Worm (Caenorhabditis elegans): ENCODE data around the gene sre-35.

sre-35 gene

DNA sequence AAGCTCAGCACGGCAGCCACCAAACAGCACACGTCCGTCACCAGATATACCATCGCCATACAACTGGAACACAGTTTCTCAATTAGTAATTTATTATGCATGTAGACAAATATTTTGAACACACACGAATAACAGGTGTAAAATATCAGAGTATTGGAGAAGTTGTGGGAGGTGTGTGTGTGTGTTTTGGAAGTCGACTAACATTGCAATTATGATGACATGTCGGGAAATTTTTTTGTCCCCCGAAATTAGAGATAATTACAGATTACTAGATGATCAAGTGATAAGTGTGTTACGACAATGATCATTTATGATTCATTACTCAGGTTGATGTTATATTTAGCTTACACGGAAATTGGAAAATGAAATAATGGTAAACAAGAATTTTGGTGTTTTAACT, 22.9 kb downstream of the sre-35 start, which contains the start of gene Y57A10C.8:
TSS of gene Y57A10C.8 (minus strand) at position 101 of the 400 bp plus-strand sequence.
- TF ChIP-seq flt-1 (GFP tag; IDR thresholded peaks at IDR 0.05) (no peak), med-1 (GFP tag; optimal IDR thresholded peaks at IDR 0.05; ENCODE audit: insufficient read depth) (no peak), ref-1 (GFP tag; conservative IDR thresholded peaks at IDR 0.05) (no peak), cog-1 (tag; optimal IDR thresholded peaks at IDR 0.05) (no peak), klf-2 (GFP tag; conservative IDR thresholded peaks at IDR 0.05) (no peak), ztf-29 (GFP tag; IDR thresholded peaks at IDR 0.05) (no peak), ztf-23 (GFP tag; IDR thresholded peaks at IDR 0.05) (no peak), T22C8.4 (GFP tag; IDR thresholded peaks at IDR 0.05) (no peak), tab-1 (GFP tag; IDR thresholded peaks at IDR 0.05) (no peak)

DNA sequence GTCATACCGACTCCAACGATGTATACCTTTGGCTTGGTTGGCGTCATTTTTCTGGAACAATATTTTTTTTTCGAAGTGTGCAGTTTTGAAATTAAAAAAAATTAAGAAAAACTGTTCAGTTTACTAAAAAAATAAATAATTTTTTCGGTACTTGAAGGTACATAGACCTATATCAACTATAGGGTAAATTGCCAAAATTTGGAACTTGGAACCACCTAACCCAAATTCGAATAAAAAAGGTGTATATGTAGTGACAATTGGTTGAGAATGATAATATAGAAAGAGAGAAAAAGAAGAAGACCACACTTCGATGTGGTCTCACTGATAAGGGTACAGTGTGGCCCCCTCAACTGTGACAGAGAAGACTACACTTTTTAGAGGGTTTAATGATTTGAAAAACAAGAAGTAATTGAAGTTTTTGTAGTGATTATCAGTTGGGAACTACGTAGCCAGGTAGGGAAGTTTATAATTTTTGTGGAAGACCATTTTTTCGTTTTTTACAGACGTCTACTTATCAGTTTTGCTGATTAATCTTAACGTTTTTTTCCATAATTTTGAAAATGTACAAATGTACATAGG, 26.9 kb downstream of the sre-35 start, which contains the start of gene daf-22:
TSS of gene daf-22 (minus strand) at position 51 of the 579 bp plus-strand sequence.
- TF ChIP-seq tab-1 (GFP tag; IDR thresholded peaks at IDR 0.05) (no peak), flt-1 (GFP tag; IDR thresholded peaks at IDR 0.05) (no peak), klf-2 (GFP tag; conservative IDR thresholded peaks at IDR 0.05) (no peak), T22C8.4 (GFP tag; IDR thresholded peaks at IDR 0.05) (no peak), cog-1 (tag; optimal IDR thresholded peaks at IDR 0.05) (no peak), ztf-23 (GFP tag; IDR thresholded peaks at IDR 0.05) (no peak), med-1 (GFP tag; optimal IDR thresholded peaks at IDR 0.05; ENCODE audit: insufficient read depth) (no peak), ztf-29 (GFP tag; IDR thresholded peaks at IDR 0.05) (no peak), ref-1 (GFP tag; conservative IDR thresholded peaks at IDR 0.05) (no peak)

DNA sequence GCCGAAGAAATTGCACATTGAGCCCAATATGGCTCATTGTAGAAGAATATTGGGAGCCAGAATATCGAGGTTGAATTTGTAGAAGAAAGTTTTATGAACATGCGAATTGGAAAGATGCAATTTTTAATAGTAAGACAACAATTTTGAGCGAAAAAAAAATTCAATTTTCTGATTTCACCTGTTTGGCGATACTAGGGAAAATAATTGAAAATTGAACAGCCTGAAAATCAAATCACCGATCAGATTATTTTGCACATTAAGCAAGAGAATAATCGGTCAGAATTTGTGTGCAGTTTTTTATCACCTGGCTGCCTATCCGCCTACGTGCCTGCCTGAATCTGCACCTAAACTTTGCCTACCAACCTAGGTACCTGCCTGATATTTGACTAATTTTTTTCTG, 32.2 kb downstream of the sre-35 start, which contains the start of gene sre-26:
TSS of gene sre-26 (minus strand) at position 101 of the 400 bp plus-strand sequence.
- TF ChIP-seq ztf-29 (GFP tag; IDR thresholded peaks at IDR 0.05) (no peak), tab-1 (GFP tag; IDR thresholded peaks at IDR 0.05) (no peak), klf-2 (GFP tag; conservative IDR thresholded peaks at IDR 0.05) (no peak), flt-1 (GFP tag; IDR thresholded peaks at IDR 0.05) (no peak), ref-1 (GFP tag; conservative IDR thresholded peaks at IDR 0.05) (no peak), cog-1 (tag; optimal IDR thresholded peaks at IDR 0.05) (no peak), T22C8.4 (GFP tag; IDR thresholded peaks at IDR 0.05) (no peak)

DNA sequence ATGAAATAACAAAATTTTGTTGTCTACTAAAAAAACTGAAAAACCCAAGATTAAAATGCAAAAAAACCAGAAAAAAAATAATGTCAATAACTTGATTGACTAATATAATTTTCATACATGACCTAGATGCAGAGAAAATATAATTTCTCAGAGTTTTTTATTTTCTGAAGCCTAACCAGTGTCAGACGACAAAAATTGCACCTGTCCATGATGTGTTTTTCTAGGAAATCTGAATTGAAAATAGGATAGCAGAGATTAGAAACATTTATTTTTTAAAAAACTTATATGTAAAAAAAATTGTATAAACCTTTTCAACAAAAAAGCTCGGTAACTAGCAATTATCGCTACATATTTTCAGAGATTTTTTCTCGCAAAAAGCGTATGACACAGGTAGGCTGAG, 34.7 kb downstream of the sre-35 start:
- no peak for TF ChIP-seq cog-1 (tag; optimal IDR thresholded peaks at IDR 0.05)
- no peak for TF ChIP-seq ref-1 (GFP tag; conservative IDR thresholded peaks at IDR 0.05)
- no peak for TF ChIP-seq tab-1 (GFP tag; IDR thresholded peaks at IDR 0.05)
- TF ChIP-seq klf-2 (GFP tag; conservative IDR thresholded peaks at IDR 0.05): no peak
- TF ChIP-seq flt-1 (GFP tag; IDR thresholded peaks at IDR 0.05): no peak
- TF ChIP-seq med-1 (GFP tag; optimal IDR thresholded peaks at IDR 0.05; ENCODE audit: insufficient read depth): no peak
- TF ChIP-seq ztf-23 (GFP tag; IDR thresholded peaks at IDR 0.05): no peak
- no peak for TF ChIP-seq ztf-29 (GFP tag; IDR thresholded peaks at IDR 0.05)
- TF ChIP-seq T22C8.4 (GFP tag; IDR thresholded peaks at IDR 0.05): no peak

DNA sequence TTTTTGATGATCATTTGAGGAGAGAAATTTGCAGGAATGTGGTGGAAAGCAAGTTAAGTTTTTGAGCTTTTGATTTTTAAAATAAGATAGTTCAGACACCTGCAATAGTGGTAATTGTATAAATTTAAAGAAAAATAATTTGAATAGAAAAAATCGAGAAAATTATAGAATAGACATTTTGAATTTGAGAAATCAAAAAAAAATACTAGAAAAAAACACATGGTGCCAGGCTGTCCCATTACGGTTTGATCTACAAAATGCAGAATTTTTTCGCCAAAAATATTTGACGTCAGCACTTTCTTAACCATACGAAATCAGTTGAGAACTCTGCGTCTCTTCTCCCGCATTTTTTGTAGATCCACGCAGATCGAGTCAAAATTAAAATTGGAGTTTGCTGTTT, 35.1 kb downstream of the sre-35 start, which contains the start of gene sre-27:
TSS of gene sre-27 (minus strand) at position 101 of the 400 bp plus-strand sequence.
- TF ChIP-seq tab-1 (GFP tag; IDR thresholded peaks at IDR 0.05): no peak
- TF ChIP-seq ztf-23 (GFP tag; IDR thresholded peaks at IDR 0.05): no peak
- TF ChIP-seq cog-1 (tag; optimal IDR thresholded peaks at IDR 0.05): no peak
- TF ChIP-seq med-1 (GFP tag; optimal IDR thresholded peaks at IDR 0.05; ENCODE audit: insufficient read depth): no peak
- no peak for TF ChIP-seq T22C8.4 (GFP tag; IDR thresholded peaks at IDR 0.05)

DNA sequence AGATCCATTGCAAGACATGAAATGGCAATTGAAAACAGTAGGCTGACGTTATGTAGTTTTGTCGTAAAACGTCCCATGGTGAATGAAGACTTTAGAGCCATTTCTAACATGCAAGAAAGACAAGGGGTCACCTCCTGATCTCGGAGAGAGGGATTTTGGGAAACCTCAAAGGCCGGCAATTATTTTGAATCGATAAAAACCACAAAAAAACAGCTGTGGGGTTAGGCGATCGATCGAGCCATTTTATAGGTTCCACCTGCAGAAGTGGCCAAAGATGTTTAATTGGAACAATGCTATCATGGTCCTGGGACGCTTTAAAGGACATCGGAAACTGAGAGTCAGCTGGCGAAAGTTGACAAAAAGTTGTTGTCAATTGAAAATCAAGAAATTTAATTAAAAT, 37.8 kb downstream of the sre-35 start, which contains the start of gene Y57A10C.11:
TSS of gene Y57A10C.11 (minus strand) at position 101 of the 400 bp plus-strand sequence.
- no peak for TF ChIP-seq med-1 (GFP tag; optimal IDR thresholded peaks at IDR 0.05; ENCODE audit: insufficient read depth)
- no peak for TF ChIP-seq klf-2 (GFP tag; conservative IDR thresholded peaks at IDR 0.05)
- no peak for TF ChIP-seq ztf-29 (GFP tag; IDR thresholded peaks at IDR 0.05)

DNA sequence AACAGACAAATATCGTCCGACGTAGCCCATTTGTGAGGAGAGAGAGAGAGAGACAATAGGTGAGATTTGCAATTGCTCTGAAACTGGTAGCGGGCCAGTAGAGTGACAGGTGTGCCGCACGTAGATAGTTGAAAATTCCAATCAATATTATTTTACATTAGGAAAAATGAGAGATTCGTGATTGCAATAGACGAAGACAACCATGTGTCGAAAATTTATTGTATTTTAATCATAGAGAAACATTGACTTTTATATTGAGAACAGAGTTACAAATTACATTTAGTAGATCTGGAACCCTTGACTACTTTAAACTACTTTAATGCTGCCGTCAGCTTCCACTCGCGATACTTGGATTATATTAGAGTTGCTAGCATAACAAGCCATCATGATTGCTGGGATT, 40.2 kb downstream of the sre-35 start, which contains the start of gene Y57A10C.1:
TSS of gene Y57A10C.1 (minus strand) at position 101 of the 400 bp plus-strand sequence.
- TF ChIP-seq tab-1 (GFP tag; IDR thresholded peaks at IDR 0.05) (no peak), klf-2 (GFP tag; conservative IDR thresholded peaks at IDR 0.05) (no peak), med-1 (GFP tag; optimal IDR thresholded peaks at IDR 0.05; ENCODE audit: insufficient read depth) (no peak), cog-1 (tag; optimal IDR thresholded peaks at IDR 0.05) (no peak), flt-1 (GFP tag; IDR thresholded peaks at IDR 0.05) (no peak), ztf-29 (GFP tag; IDR thresholded peaks at IDR 0.05) (no peak), ref-1 (GFP tag; conservative IDR thresholded peaks at IDR 0.05) (no peak), ztf-23 (GFP tag; IDR thresholded peaks at IDR 0.05) (no peak), T22C8.4 (GFP tag; IDR thresholded peaks at IDR 0.05) (no peak)

DNA sequence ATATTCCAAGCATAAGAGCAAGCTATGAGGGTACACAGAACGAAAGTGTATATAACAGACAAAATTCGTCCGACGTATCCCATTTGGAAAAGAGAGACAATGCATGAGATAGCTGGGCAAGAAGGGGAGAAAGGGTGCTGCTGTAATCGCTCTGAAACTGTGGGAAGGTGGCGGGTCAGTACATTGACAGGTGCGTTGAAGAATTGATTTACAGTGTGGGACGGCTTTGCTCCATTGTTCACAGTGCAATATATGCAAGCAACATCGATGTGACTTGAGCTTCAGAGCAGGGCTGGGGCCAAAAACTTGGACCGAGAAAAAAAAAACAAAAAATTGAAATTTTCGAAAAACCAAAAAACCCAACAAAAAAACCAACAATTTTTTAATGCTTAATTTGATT, 42.5 kb downstream of the sre-35 start, which contains the start of gene F57G9.3:
TSS of gene F57G9.3 (minus strand) at position 101 of the 400 bp plus-strand sequence.
- TF ChIP-seq klf-2 (GFP tag; conservative IDR thresholded peaks at IDR 0.05) (no peak), cog-1 (tag; optimal IDR thresholded peaks at IDR 0.05) (no peak), flt-1 (GFP tag; IDR thresholded peaks at IDR 0.05) (no peak), ref-1 (GFP tag; conservative IDR thresholded peaks at IDR 0.05) (no peak), T22C8.4 (GFP tag; IDR thresholded peaks at IDR 0.05) (no peak), tab-1 (GFP tag; IDR thresholded peaks at IDR 0.05) (no peak), ztf-29 (GFP tag; IDR thresholded peaks at IDR 0.05) (no peak), ztf-23 (GFP tag; IDR thresholded peaks at IDR 0.05) (no peak), med-1 (GFP tag; optimal IDR thresholded peaks at IDR 0.05; ENCODE audit: insufficient read depth) (no peak)

DNA sequence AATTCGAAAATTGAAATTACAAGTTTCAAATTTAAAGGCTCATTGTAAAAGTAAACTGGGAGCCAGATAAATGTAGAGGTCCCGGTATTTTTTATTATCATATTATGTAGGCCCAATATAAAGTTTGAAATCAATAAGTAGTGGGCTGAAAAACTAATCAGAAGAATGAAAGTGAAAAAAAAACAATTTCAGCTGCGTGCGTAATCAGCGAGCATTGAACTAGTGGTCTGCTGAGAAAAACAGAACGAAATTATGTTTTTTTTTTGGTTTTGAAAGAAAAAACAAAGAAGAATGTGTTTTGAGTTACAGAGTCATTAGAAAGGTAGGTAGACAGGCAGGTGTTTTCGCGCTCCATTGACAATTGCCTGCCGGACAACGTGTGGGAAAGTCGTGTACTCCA, 43.9 kb downstream of the sre-35 start, which contains the start of gene sre-31:
TSS of gene sre-31 (minus strand) at position 101 of the 400 bp plus-strand sequence.
- no peak for TF ChIP-seq med-1 (GFP tag; optimal IDR thresholded peaks at IDR 0.05; ENCODE audit: insufficient read depth)

DNA sequence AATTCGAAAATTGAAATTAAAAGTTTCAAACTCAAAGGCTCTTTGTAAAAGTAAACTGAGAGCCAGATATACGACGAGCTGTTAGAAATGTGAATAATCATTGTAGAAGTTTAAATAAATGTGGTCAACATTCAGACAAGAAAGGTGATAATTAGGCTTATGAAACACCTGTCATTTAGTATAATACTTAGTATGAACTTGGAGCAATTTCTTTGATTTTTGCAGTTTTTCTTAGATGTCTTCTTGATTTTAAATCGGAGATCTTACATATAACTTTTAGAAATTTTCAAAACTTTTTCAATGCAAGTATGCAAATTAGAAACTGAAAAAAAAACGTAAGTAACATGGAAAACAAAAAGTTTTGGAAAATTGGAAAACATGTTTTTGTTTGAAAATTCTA, 46.3 kb downstream of the sre-35 start, which contains the start of gene sre-30:
TSS of gene sre-30 (minus strand) at position 101 of the 400 bp plus-strand sequence.
- no peak for TF ChIP-seq ref-1 (GFP tag; conservative IDR thresholded peaks at IDR 0.05)
- no peak for TF ChIP-seq klf-2 (GFP tag; conservative IDR thresholded peaks at IDR 0.05)
- no peak for TF ChIP-seq ztf-23 (GFP tag; IDR thresholded peaks at IDR 0.05)
- no peak for TF ChIP-seq tab-1 (GFP tag; IDR thresholded peaks at IDR 0.05)
- no peak for TF ChIP-seq T22C8.4 (GFP tag; IDR thresholded peaks at IDR 0.05)
- no peak for TF ChIP-seq cog-1 (tag; optimal IDR thresholded peaks at IDR 0.05)
- no peak for TF ChIP-seq flt-1 (GFP tag; IDR thresholded peaks at IDR 0.05)
- no peak for TF ChIP-seq ztf-29 (GFP tag; IDR thresholded peaks at IDR 0.05)
- no peak for TF ChIP-seq med-1 (GFP tag; optimal IDR thresholded peaks at IDR 0.05; ENCODE audit: insufficient read depth)
